Worm (Caenorhabditis elegans) whole organism, late embryonic: Measurements from ENCODE around the gene spe-27.

Experiments
- Y22D7AL.16 ChIP-seq: sonication (generic microtip); optimal IDR thresholded peaks from 2 replicates; lab custom pipeline; 2016; ENCODE audit warnings: missing genetic modification characterization, missing compliant biosample characterization
- ceh-19 ChIP-seq: fragments of 200-800 bp; sonication (Bioruptor generic); optimal IDR thresholded peaks from 2 replicates; lab custom pipeline; 2018; ENCODE audit warnings: mild to moderate bottlenecking, missing genetic modification characterization, missing compliant biosample characterization
- ceh-2 ChIP-seq: sonication (generic microtip); optimal IDR thresholded peaks from 2 replicates; lab custom pipeline; 2016; ENCODE audit warnings: missing genotype, missing genetic modification characterization, missing compliant biosample characterization
- ceh-31 ChIP-seq: sonication (generic microtip); optimal IDR thresholded peaks from 2 replicates; lab custom pipeline; 2016; ENCODE audit warnings: missing genetic modification characterization, missing compliant biosample characterization
- dmd-4 ChIP-seq: sonication (generic microtip); optimal IDR thresholded peaks from 2 replicates; lab custom pipeline; 2016; ENCODE audit warnings: borderline replicate concordance, missing genetic modification characterization, missing compliant biosample characterization
- dve-1 ChIP-seq: sonication (generic microtip); optimal IDR thresholded peaks from 2 replicates; lab custom pipeline; 2017; ENCODE audit warnings: antibody characterized with exemption, mild to moderate bottlenecking, missing genetic modification characterization, missing compliant biosample characterization
- hlh-8 ChIP-seq: sonication (generic microtip); optimal IDR thresholded peaks from 2 replicates; lab custom pipeline; 2016; ENCODE audit warnings: missing genotype, missing genetic modification characterization, missing compliant biosample characterization
- lin-11 ChIP-seq: fragments of 200-800 bp; sonication (Bioruptor generic); optimal IDR thresholded peaks from 2 replicates; lab custom pipeline; 2018; ENCODE audit warnings: mild to moderate bottlenecking, missing genetic modification characterization, missing compliant biosample characterization
- nhr-11 ChIP-seq: fragments of 150-350 bp; optimal IDR thresholded peaks from 2 replicates; lab custom pipeline; 2014; ENCODE audit warnings: missing biosample characterization, missing genetic modification characterization
- pqm-1 ChIP-seq: sonication (generic microtip); optimal IDR thresholded peaks from 2 replicates; lab custom pipeline; 2016; ENCODE audit warnings: missing genetic modification characterization, missing compliant biosample characterization
- sox-4 ChIP-seq: sonication (generic microtip); optimal IDR thresholded peaks from 2 replicates; lab custom pipeline; 2017; ENCODE audit warnings: mild to moderate bottlenecking, missing genetic modification characterization, inconsistent platforms, missing compliant biosample characterization
- tbx-2 ChIP-seq: sonication (generic microtip); optimal IDR thresholded peaks from 2 replicates; lab custom pipeline; 2016; ENCODE audit warnings: missing genetic modification characterization, missing compliant biosample characterization
- unc-55 ChIP-seq: sonication (generic microtip); optimal IDR thresholded peaks from 2 replicates; lab custom pipeline; 2017; ENCODE audit warnings: missing biosample characterization, missing genetic modification reagents, missing genetic modification characterization

DNA sequence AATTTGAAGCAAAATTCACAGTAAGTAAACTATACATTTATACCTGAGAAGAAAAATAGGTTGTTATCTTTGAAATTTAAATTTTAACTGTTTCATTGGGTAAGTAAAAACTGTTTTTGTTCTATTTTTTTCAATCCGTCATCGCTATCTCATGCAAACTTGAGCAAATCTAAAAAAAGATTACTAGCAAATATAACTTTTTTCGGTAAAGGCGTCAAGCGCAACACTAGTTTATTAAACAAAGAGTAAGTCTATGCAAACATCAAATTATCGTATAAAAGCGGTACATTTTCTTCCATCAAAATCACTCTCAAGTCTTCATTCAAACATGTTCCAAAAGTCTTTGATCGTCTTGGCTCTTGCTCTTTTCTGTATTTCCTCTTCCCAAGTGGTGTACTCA is 29.5 kb upstream of the spe-27 start, which contains the start of gene nspb-6:
- TF ChIP-seq Y22D7AL.16 (tag; lab: Kevin White, UChicago), result no peak
- TF ChIP-seq pqm-1 (tag; lab: Kevin White, UChicago), result no peak
- no peak for TF ChIP-seq lin-11 (tag; lab: Kevin White, UChicago)
- no peak for TF ChIP-seq hlh-8
- TF ChIP-seq dve-1 (tag; lab: Kevin White, UChicago), result no peak
- no peak for TF ChIP-seq dmd-4
- TF ChIP-seq ceh-2 (tag; lab: Kevin White, UChicago), result no peak
- TF ChIP-seq sox-4 (tag; lab: Kevin White, UChicago), result no peak
- no peak for TF ChIP-seq ceh-19 (GFP tag; lab: Kevin White, UChicago)
- TF ChIP-seq tbx-2, result no peak
- no peak for TF ChIP-seq unc-55 (GFP tag; lab: Kevin White, UChicago)
- no peak for TF ChIP-seq ceh-31 (tag; lab: Kevin White, UChicago)
- TF ChIP-seq nhr-11, result no peak
